Worm (Caenorhabditis elegans): ENCODE measurements around the gene F16G10.10.

- TF ChIP-seq jun-1 (tag; optimal IDR thresholded peaks at IDR 0.05) (no peak), egl-5 (tag; optimal IDR thresholded peaks at IDR 0.05) (no peak), ceh-9 (tag; optimal IDR thresholded peaks at IDR 0.05) (no peak), nhr-76 (tag; optimal IDR thresholded peaks at IDR 0.05) (no peak), nhr-23 (tag; optimal IDR thresholded peaks at IDR 0.05) (no peak), fos-1 (tag; optimal IDR thresholded peaks at IDR 0.05) (no peak), ztf-11 (tag; optimal IDR thresholded peaks at IDR 0.05) (no peak), ceh-28 (tag; optimal IDR thresholded peaks at IDR 0.05) (no peak), nhr-77 (tag; optimal IDR thresholded peaks at IDR 0.05) (no peak), hmg-11 (tag; optimal IDR thresholded peaks at IDR 0.05) (no peak), fkh-10 (GFP tag; optimal IDR thresholded peaks at IDR 0.05) (no peak)
Measured at ce11 chrII:2356795-2357194, 34.0 kb downstream of the F16G10.10 start, which contains the start of gene F43C11.1.

All from whole organism, L3 larva.